Fruit fly (Drosophila melanogaster): ENCODE results near the gene Cpr65Ay.

The Cpr65Ay gene

dm6 chr3L:6184884-6185438 is 26.5 kb upstream of the Cpr65Ay start, which contains the start of the genes D19B and CG43293 (continued):
- TF ChIP-seq pzg (GFP tag; optimal IDR thresholded peaks at IDR 0.05) (peak; percentile 81), CG1832 (GFP tag; optimal IDR thresholded peaks at IDR 0.05) (no peak), gsb-n (tag; optimal IDR thresholded peaks at IDR 0.05) (peak; percentile 82), CG1647 (GFP tag; optimal IDR thresholded peaks at IDR 0.05) (peak; percentile 83), CG14014 (GFP tag; IDR thresholded peaks at IDR 0.05) (peak; percentile 92), GATAe (GFP tag; conservative IDR thresholded peaks at IDR 0.05) (no peak; the same call in 1 of the 2 replicates), sqz (GFP tag; optimal IDR thresholded peaks at IDR 0.05) (no peak), CG8281 (tag; optimal IDR thresholded peaks at IDR 0.05) (peak; percentile 61), CG31224 (GFP tag; IDR thresholded peaks at IDR 0.05) (peak; percentile 76), ATbp (GFP tag; optimal IDR thresholded peaks at IDR 0.05) (peak; percentile 76), usp (GFP tag; optimal IDR thresholded peaks at IDR 0.05) (no peak), ftz-f1 (GFP tag; optimal IDR thresholded peaks at IDR 0.05) (peak; percentile 79), Six4 (GFP tag; optimal IDR thresholded peaks at IDR 0.05) (peak; percentile 90), ssp (GFP tag; IDR thresholded peaks at IDR 0.05) (peak; percentile 60), bsh (GFP tag; optimal IDR thresholded peaks at IDR 0.05) (peak; percentile 82 to 90), Hsf (GFP tag; optimal IDR thresholded peaks at IDR 0.05) (peak; percentile 86), CG8089 (GFP tag; optimal IDR thresholded peaks at IDR 0.05) (peak; percentile 66), Fer3 (tag; optimal IDR thresholded peaks at IDR 0.05) (peak; percentile 89), Oli (tag; optimal IDR thresholded peaks at IDR 0.05) (peak; percentile 83), Bdp1 (GFP tag; optimal IDR thresholded peaks at IDR 0.05) (peak; percentile 52), CG15479 (GFP tag; optimal IDR thresholded peaks at IDR 0.05) (peak; percentile 31), sim (GFP tag; IDR thresholded peaks at IDR 0.05) (peak; percentile 69), hb (GFP tag; IDR thresholded peaks at IDR 0.05; ENCODE audit: partially characterized antibody) (no peak), CG31365 (tag; optimal IDR thresholded peaks at IDR 0.05) (peak; percentile 58), CG14050 (GFP tag; IDR thresholded peaks at IDR 0.05) (peak; percentile 82), CG1024 (GFP tag; IDR thresholded peaks at IDR 0.05) (peak; percentile 86), aop (GFP tag; IDR thresholded peaks at IDR 0.05) (peak; percentile 77), dysf (GFP tag; IDR thresholded peaks at IDR 0.05) (peak; percentile 91), Meics (GFP tag; optimal IDR thresholded peaks at IDR 0.05) (peak; percentile 90), chinmo (GFP tag; IDR thresholded peaks at IDR 0.05; ENCODE audit: partially characterized antibody) (peak; percentile 98), CG5953 (GFP tag; IDR thresholded peaks at IDR 0.05) (peak; percentile 87), row (GFP tag; IDR thresholded peaks at IDR 0.05) (peak; percentile 98), zen (tag; optimal IDR thresholded peaks at IDR 0.05) (peak; percentile 77), CG2889 (GFP tag; IDR thresholded peaks at IDR 0.05) (peak; percentile 88), knrl (GFP tag; IDR thresholded peaks at IDR 0.05; ENCODE audit: partially characterized antibody) (peak; percentile 49), lab (GFP tag; optimal IDR thresholded peaks at IDR 0.05) (peak; percentile 93), Oaz (GFP tag; IDR thresholded peaks at IDR 0.05) (peak; percentile 66), CG30020 (tag; optimal IDR thresholded peaks at IDR 0.05) (peak; percentile 53), CG17612 (GFP tag; IDR thresholded peaks at IDR 0.05) (peak; percentile 66), CG1792 (GFP tag; optimal IDR thresholded peaks at IDR 0.05) (peak; percentile 79), dimm (GFP tag; IDR thresholded peaks at IDR 0.05) (peak; percentile 73), CG9876 (GFP tag; optimal IDR thresholded peaks at IDR 0.05) (peak; percentile 78), CG6854 (GFP tag; optimal IDR thresholded peaks at IDR 0.05) (peak; percentile 64), sna (GFP tag; IDR thresholded peaks at IDR 0.05; ENCODE audit: partially characterized antibody) (peak; percentile 54; the same call in 1 of the 2 replicates), btn (GFP tag; optimal IDR thresholded peaks at IDR 0.05) (peak; percentile 67), Poxn (GFP tag; IDR thresholded peaks at IDR 0.05) (peak; percentile 73), trh (GFP tag; optimal IDR thresholded peaks at IDR 0.05) (peak; percentile 83), ind (GFP tag; optimal IDR thresholded peaks at IDR 0.05) (peak; percentile 93), CG9932 (GFP tag; IDR thresholded peaks at IDR 0.05) (peak; percentile 95), Hmx (GFP tag; optimal IDR thresholded peaks at IDR 0.05) (peak; percentile 48)
